Worm (Caenorhabditis elegans) whole organism, late embryonic: ENCODE measurements around the gene gpd-4.

Experiments used
- C38D4.7 ChIP-seq: fragments of 200-800 bp; sonication (Bioruptor generic); optimal IDR thresholded peaks from 2 replicates; lab custom pipeline; 2018; ENCODE audit warnings: mild to moderate bottlenecking, missing genetic modification characterization, moderate library complexity, missing compliant biosample characterization
- F13H6.1 ChIP-seq: sonication (generic microtip); optimal IDR thresholded peaks from 2 replicates; lab custom pipeline; 2016; ENCODE audit warnings: missing genetic modification characterization, missing compliant biosample characterization
- K02D7.2 ChIP-seq: sonication (generic microtip); optimal IDR thresholded peaks from 2 replicates; lab custom pipeline; 2017; ENCODE audit warnings: mild to moderate bottlenecking, missing genetic modification characterization, missing compliant biosample characterization
- K09A11.1 ChIP-seq: sonication (generic microtip); optimal IDR thresholded peaks from 2 replicates; lab custom pipeline; 2017; ENCODE audit warnings: antibody characterized with exemption, mild to moderate bottlenecking, missing genetic modification characterization, missing compliant biosample characterization; ENCODE audit not compliant: insufficient read depth
- T23F11.4 ChIP-seq: fragments of 200-800 bp; sonication (Bioruptor generic); optimal IDR thresholded peaks from 2 replicates; lab custom pipeline; 2018; ENCODE audit warnings: mild to moderate bottlenecking, missing genetic modification characterization, missing compliant biosample characterization
- ahr-1 ChIP-seq: sonication (generic microtip); optimal IDR thresholded peaks from 2 replicates; lab custom pipeline; 2016; ENCODE audit warnings: missing genetic modification characterization, missing compliant biosample characterization
- ama-1 ChIP-seq: fragments of 150-350 bp; optimal IDR thresholded peaks from 2 replicates; lab custom pipeline; 2014
- ceh-14 ChIP-seq: sonication (generic microtip); optimal IDR thresholded peaks from 2 replicates; lab custom pipeline; 2016; ENCODE audit warnings: missing genotype, missing genetic modification characterization, missing compliant biosample characterization
- ceh-24 ChIP-seq: sonication (generic microtip); optimal IDR thresholded peaks from 2 replicates; lab custom pipeline; 2016; ENCODE audit warnings: mild to moderate bottlenecking, missing genetic modification characterization, missing compliant biosample characterization
- ceh-31 ChIP-seq: sonication (generic microtip); optimal IDR thresholded peaks from 2 replicates; lab custom pipeline; 2016; ENCODE audit warnings: missing genetic modification characterization, missing compliant biosample characterization
- ceh-34 ChIP-seq: sonication (generic microtip); optimal IDR thresholded peaks from 2 replicates; lab custom pipeline; 2016; ENCODE audit warnings: mild to moderate bottlenecking, missing genetic modification characterization, missing compliant biosample characterization
- ceh-48 ChIP-seq: sonication (generic microtip); optimal IDR thresholded peaks from 2 replicates; lab custom pipeline; 2016; ENCODE audit warnings: missing genetic modification characterization, inconsistent platforms, missing compliant biosample characterization
- ceh-9 ChIP-seq: sonication (generic microtip); optimal IDR thresholded peaks from 2 replicates; lab custom pipeline; 2016; ENCODE audit warnings: mild to moderate bottlenecking, missing genetic modification characterization, inconsistent platforms, missing compliant biosample characterization
- che-1 ChIP-seq: sonication (generic microtip); optimal IDR thresholded peaks from 2 replicates; lab custom pipeline; 2016; ENCODE audit warnings: mild to moderate bottlenecking, missing genetic modification characterization, missing compliant biosample characterization
- dmd-4 ChIP-seq: sonication (generic microtip); optimal IDR thresholded peaks from 2 replicates; lab custom pipeline; 2016; ENCODE audit warnings: borderline replicate concordance, missing genetic modification characterization, missing compliant biosample characterization
- elt-2 ChIP-seq: sonication (generic microtip); optimal IDR thresholded peaks from 2 replicates; lab custom pipeline; 2016; ENCODE audit warnings: missing genetic modification reagents, missing genetic modification characterization, missing compliant biosample characterization
- elt-4 ChIP-seq: sonication (generic microtip); optimal IDR thresholded peaks from 2 replicates; lab custom pipeline; 2016; ENCODE audit warnings: missing genetic modification characterization, missing compliant biosample characterization
- eyg-1 ChIP-seq: sonication (generic microtip); optimal IDR thresholded peaks from 2 replicates; lab custom pipeline; 2016; ENCODE audit warnings: missing genotype, missing genetic modification characterization, missing compliant biosample characterization
- fax-1 ChIP-seq: sonication (generic microtip); optimal IDR thresholded peaks from 2 replicates; lab custom pipeline; 2016; ENCODE audit warnings: missing genotype, missing genetic modification characterization, missing compliant biosample characterization
- hlh-13 ChIP-seq: fragments of 200-800 bp; sonication (Bioruptor generic); optimal IDR thresholded peaks from 2 replicates; lab custom pipeline; 2018; ENCODE audit warnings: mild to moderate bottlenecking, missing genetic modification characterization, missing compliant biosample characterization
- hlh-6 ChIP-seq: sonication (generic microtip); optimal IDR thresholded peaks from 2 replicates; lab custom pipeline; 2016; ENCODE audit warnings: missing genotype, missing genetic modification characterization, missing compliant biosample characterization
- hlh-8 ChIP-seq: sonication (generic microtip); optimal IDR thresholded peaks from 2 replicates; lab custom pipeline; 2016; ENCODE audit warnings: missing genotype, missing genetic modification characterization, missing compliant biosample characterization
- lim-6 ChIP-seq: sonication (generic microtip); optimal IDR thresholded peaks from 2 replicates; lab custom pipeline; 2016; ENCODE audit warnings: missing genetic modification characterization, missing compliant biosample characterization
- madf-2 ChIP-seq: sonication (generic microtip); optimal IDR thresholded peaks from 2 replicates; lab custom pipeline; 2017; ENCODE audit warnings: missing genetic modification characterization, missing compliant biosample characterization
- nfya-1 ChIP-seq: sonication (generic microtip); optimal IDR thresholded peaks from 2 replicates; lab custom pipeline; 2017; ENCODE audit warnings: missing genetic modification characterization, mild to moderate bottlenecking, missing compliant biosample characterization, antibody characterized with exemption, moderate library complexity
- nhr-232 ChIP-seq: sonication (generic microtip); optimal IDR thresholded peaks from 2 replicates; lab custom pipeline; 2016; ENCODE audit warnings: missing genetic modification characterization, missing compliant biosample characterization
- npax-4 ChIP-seq: sonication (generic microtip); optimal IDR thresholded peaks from 2 replicates; lab custom pipeline; 2016; ENCODE audit warnings: missing genetic modification characterization, missing compliant biosample characterization
- pax-1 ChIP-seq: fragments of 150-350 bp; optimal IDR thresholded peaks from 2 replicates; lab custom pipeline; 2014; ENCODE audit warnings: missing biosample characterization, missing genetic modification characterization
- pha-4 ChIP-seq: fragments of 150-350 bp; optimal IDR thresholded peaks from 2 replicates; lab custom pipeline; 2018; ENCODE audit warnings: missing biosample characterization, missing genetic modification reagents, missing genetic modification characterization
- pqm-1 ChIP-seq: sonication (generic microtip); optimal IDR thresholded peaks from 2 replicates; lab custom pipeline; 2016; ENCODE audit warnings: missing genetic modification characterization, missing compliant biosample characterization
- pros-1 ChIP-seq: fragments of 150-350 bp; optimal IDR thresholded peaks from 2 replicates; lab custom pipeline; 2014; ENCODE audit warnings: missing biosample characterization, missing genetic modification reagents, missing genetic modification characterization
- ref-2 ChIP-seq: sonication (generic microtip); optimal IDR thresholded peaks from 2 replicates; lab custom pipeline; 2016; ENCODE audit warnings: missing genetic modification characterization, missing compliant biosample characterization
- sox-4 ChIP-seq: sonication (generic microtip); optimal IDR thresholded peaks from 2 replicates; lab custom pipeline; 2017; ENCODE audit warnings: mild to moderate bottlenecking, missing genetic modification characterization, inconsistent platforms, missing compliant biosample characterization
- syd-9 ChIP-seq: sonication (generic microtip); optimal IDR thresholded peaks from 2 replicates; lab custom pipeline; 2016; ENCODE audit warnings: mild to moderate bottlenecking, missing genetic modification characterization, moderate library complexity, missing compliant biosample characterization
- ttx-3 ChIP-seq: sonication (generic microtip); optimal IDR thresholded peaks from 2 replicates; lab custom pipeline; 2016; ENCODE audit warnings: missing genetic modification reagents, missing genetic modification characterization, missing compliant biosample characterization
- unc-3 ChIP-seq, 2 experiments: fragments of 200-800 bp in 1 of 2; sonication (Bioruptor generic) in 1 of 2; sonication (generic microtip) in 1 of 2; conservative IDR thresholded peaks in 1 of 2; optimal IDR thresholded peaks in 1 of 2; 2 replicates each; pipeline versions ENCODE4 v1.3.6 to Lab custom; 2016 to 2022; ENCODE audit warnings: missing compliant biosample characterization in 2 of 2, missing genetic modification characterization in 2 of 2, missing genetic modification reagents in 1 of 2
- unc-86 ChIP-seq: sonication (generic microtip); optimal IDR thresholded peaks from 2 replicates; lab custom pipeline; 2016; ENCODE audit warnings: missing genetic modification characterization, missing compliant biosample characterization
- ztf-16 ChIP-seq: sonication (generic microtip); optimal IDR thresholded peaks from 2 replicates; lab custom pipeline; 2017; ENCODE audit warnings: missing genetic modification characterization, missing compliant biosample characterization

gpd-4 gene

DNA sequence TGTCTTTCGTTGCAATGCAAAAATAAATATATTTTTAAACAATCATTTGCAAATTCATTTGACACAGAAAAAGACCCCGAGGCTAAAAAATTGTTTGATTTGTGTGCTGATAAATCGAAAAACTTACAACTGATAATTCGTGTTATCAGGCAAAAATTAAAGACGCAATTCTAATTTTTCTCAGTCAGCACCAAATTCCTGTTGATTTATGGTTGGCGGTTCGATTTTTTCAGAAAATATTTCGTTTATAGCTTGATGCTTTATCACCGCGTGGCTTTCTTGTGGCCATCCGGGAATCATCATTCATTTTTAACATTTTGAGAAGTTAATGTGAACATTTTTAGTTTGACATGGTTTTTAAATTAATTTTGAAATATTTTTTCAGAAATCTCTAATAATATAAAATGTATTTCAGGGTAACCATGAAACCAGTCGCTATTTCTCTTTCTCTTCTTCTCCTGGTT, 31.9 kb upstream of the gpd-4 start, which contains the start of gene asah-2:
asah-2 (plus strand) TSS at position 414 of the 464 bp plus-strand sequence.
- TF ChIP-seq pqm-1 (tag; lab: Kevin White, UChicago) (no peak), ceh-31 (tag; lab: Kevin White, UChicago) (no peak), ref-2 (tag; lab: Kevin White, UChicago) (no peak), hlh-6 (no peak), ahr-1 (tag; lab: Kevin White, UChicago) (no peak)

DNA sequence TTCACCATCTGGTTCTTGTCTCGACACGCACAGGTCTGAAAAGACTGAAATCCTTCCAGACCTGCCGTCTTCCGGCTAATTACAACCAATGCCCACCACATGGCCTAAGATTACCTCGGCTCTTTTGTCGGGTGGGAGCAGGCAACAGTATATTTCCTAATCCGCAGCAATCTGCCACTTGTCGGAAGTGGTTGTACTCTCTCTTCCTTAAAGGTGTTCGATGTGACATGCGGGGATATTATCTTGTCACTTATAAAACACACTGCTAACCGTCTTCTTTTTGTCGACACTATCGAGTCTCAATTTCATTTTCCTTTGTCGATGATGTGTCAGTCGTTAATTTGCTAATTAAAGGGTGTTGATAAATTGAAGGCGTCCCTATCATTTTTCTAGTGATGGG, 27.0 kb upstream of the gpd-4 start, which contains the start of gene F27E5.3:
F27E5.3 (minus strand) TSS at position 101 of the 400 bp plus-strand sequence.
- no peak for TF ChIP-seq pqm-1 (tag; lab: Kevin White, UChicago)
- no peak for TF ChIP-seq ceh-9 (tag; lab: Kevin White, UChicago)
- no peak for TF ChIP-seq unc-86 (tag; lab: Kevin White, UChicago)
- TF ChIP-seq npax-4 (tag; lab: Kevin White, UChicago), result no peak
- no peak for TF ChIP-seq F13H6.1 (tag; lab: Kevin White, UChicago)
- no peak for TF ChIP-seq elt-4 (tag; lab: Kevin White, UChicago)
- no peak for TF ChIP-seq pax-1 (tag; lab: Kevin White, UChicago)
- no peak for TF ChIP-seq T23F11.4 (GFP tag; lab: Kevin White, UChicago)
- TF ChIP-seq C38D4.7 (GFP tag; lab: Kevin White, UChicago), result no peak
- no peak for TF ChIP-seq ceh-14
- TF ChIP-seq ttx-3 (tag; lab: Kevin White, UChicago), result no peak
- no peak for TF ChIP-seq ama-1 (lab: Kevin White, UChicago)
- TF ChIP-seq che-1 (tag; lab: Kevin White, UChicago), result no peak
- TF ChIP-seq pha-4 (tag; lab: Kevin White, UChicago), result no peak

DNA sequence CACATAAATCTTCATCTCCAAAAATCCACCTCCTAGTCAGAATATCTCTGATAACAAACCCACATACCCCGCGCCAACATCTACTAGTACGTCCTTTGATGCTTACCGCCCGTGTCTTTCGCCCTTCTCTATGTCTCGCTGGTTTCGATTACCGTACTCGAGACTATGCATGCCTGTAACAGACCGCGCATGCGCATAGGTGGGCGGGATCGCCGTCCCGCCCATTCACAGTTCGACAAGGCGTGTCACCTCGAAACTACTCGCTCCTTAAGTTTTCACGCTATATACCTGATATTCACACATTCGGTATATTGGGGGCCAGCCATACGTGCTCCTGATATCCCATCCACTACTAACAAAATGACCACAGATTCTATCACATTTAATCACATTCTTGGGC, 24.6 kb upstream of the gpd-4 start, which contains the start of gene pax-3:
pax-3 (plus strand) TSS at position 83 of the 400 bp plus-strand sequence.
- TF ChIP-seq fax-1 (tag; lab: Kevin White, UChicago) (no peak), nfya-1 (tag; lab: Kevin White, UChicago) (peak; percentile 69), elt-2 (tag; lab: Kevin White, UChicago) (no peak), elt-4 (tag; lab: Kevin White, UChicago) (no peak), hlh-13 (GFP tag; lab: Kevin White, UChicago) (no peak), ceh-31 (tag; lab: Kevin White, UChicago) (no peak), ztf-16 (tag; lab: Kevin White, UChicago) (no peak)

DNA sequence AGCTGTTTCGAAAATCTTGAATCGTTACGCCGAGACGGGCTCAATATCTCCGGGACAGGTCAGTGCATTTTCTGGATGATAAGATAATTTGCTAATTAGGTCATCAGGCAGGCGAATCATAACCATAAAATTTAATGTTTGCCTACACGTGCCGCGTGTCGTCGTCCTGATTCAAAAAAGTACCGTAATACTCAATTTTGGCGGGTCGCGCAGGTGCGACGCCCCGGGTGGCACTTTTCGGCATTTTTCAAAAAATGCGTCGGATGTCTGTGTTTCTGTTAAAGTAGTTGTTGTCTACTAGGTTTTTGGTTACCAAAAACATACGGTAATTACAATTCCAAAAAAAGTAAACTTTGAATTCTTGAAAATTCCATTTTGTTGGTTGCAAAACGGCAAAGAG, 23.6 kb upstream of the gpd-4 start:
- TF ChIP-seq hlh-8 (no peak), ttx-3 (tag; lab: Kevin White, UChicago) (no peak), pros-1 (tag; lab: Kevin White, UChicago) (no peak), madf-2 (tag; lab: Kevin White, UChicago) (no peak), lim-6 (tag; lab: Kevin White, UChicago) (no peak), ceh-48 (tag; lab: Kevin White, UChicago) (no peak), nfya-1 (tag; lab: Kevin White, UChicago) (no peak), ref-2 (tag; lab: Kevin White, UChicago) (no peak), sox-4 (no peak), eyg-1 (no peak), dmd-4 (tag; lab: Kevin White, UChicago) (no peak), ceh-34 (tag; lab: Kevin White, UChicago) (no peak), pqm-1 (tag; lab: Kevin White, UChicago) (no peak), elt-4 (tag; lab: Kevin White, UChicago) (no peak), unc-86 (tag; lab: Kevin White, UChicago) (no peak), unc-3 (GFP tag; conservative IDR thresholded peaks at IDR 0.05; lab: Robert Waterston, UW) (no peak), unc-3 (tag; optimal IDR thresholded peaks at IDR 0.05; lab: Kevin White, UChicago) (no peak), ahr-1 (tag; lab: Kevin White, UChicago) (no peak)

DNA sequence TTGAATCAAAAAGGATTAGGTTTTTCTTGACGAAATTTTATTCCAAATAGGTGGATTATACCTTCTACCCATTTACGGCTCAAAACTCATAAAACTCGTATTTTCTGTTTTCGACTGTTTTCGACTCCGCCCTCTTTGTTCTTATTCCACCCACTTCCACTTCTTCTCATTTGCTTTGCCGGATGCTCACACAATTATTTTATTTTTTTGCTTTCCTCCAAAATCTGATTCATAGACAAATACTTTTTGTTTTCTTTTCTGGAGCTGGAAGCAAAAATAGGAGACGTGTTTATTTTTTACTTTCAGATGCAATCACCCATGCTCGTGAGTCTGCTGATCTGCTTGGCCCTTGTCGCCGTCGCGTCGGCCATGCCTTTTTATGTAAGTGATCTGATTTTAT, 16.0 kb upstream of the gpd-4 start, which contains the start of gene nlp-63:
nlp-63 (plus strand) TSS at position 301 of the 400 bp plus-strand sequence.
- TF ChIP-seq ceh-24 (tag; lab: Kevin White, UChicago) (no peak), syd-9 (no peak), lim-6 (tag; lab: Kevin White, UChicago) (no peak), che-1 (tag; lab: Kevin White, UChicago) (no peak), K02D7.2 (no peak), hlh-6 (no peak), K09A11.1 (tag; lab: Kevin White, UChicago) (no peak), ahr-1 (tag; lab: Kevin White, UChicago) (no peak), pros-1 (tag; lab: Kevin White, UChicago) (no peak), sox-4 (no peak), nhr-232 (tag; lab: Kevin White, UChicago) (no peak)
